5 fruit fly cellular contexts compared by ENCODE assay signal in genomic region chr3L:4474946-4475470, dm6.
TF ChIP-seq lines count a peak whose summit lies in the region.

No protein-coding gene starts in this region.

- TF ChIP-seq CTCF in whole organism, embryonic (GFP tag; optimal IDR thresholded peaks at IDR 0.05; lab: Kevin White, UChicago), result peak; percentile 69

TF ChIP-seq in whole organism, adult, 20 proteins besides CTCF, POLR2A, EP300 and RAD21:
- no peak for TF ChIP-seq cic (GFP tag; optimal IDR thresholded peaks at IDR 0.05; lab: Kevin White, UChicago)
- TF ChIP-seq bab1 (GFP tag; optimal IDR thresholded peaks at IDR 0.05; lab: Kevin White, UChicago), result peak; percentile 91
- TF ChIP-seq CG14711 (tag; optimal IDR thresholded peaks at IDR 0.05; lab: Kevin White, UChicago), result peak; percentile 23
- TF ChIP-seq CG12768 (GFP tag; optimal IDR thresholded peaks at IDR 0.05; lab: Kevin White, UChicago), result no peak
- TF ChIP-seq CG11617 (GFP tag; optimal IDR thresholded peaks at IDR 0.05; lab: Kevin White, UChicago), result no peak
- no peak for TF ChIP-seq kay (GFP tag; lab: Kevin White, UChicago; ENCODE audit: borderline replicate concordance)
- TF ChIP-seq Hr96 (GFP tag; optimal IDR thresholded peaks at IDR 0.05; lab: Kevin White, UChicago), result no peak
- TF ChIP-seq pad (GFP tag; optimal IDR thresholded peaks at IDR 0.05; lab: Kevin White, UChicago), result no peak
- no peak for TF ChIP-seq CG7101 (tag; optimal IDR thresholded peaks at IDR 0.05; lab: Kevin White, UChicago)
- TF ChIP-seq CG7045 (GFP tag; optimal IDR thresholded peaks at IDR 0.05; lab: Kevin White, UChicago), result peak; percentile 48
- no peak for TF ChIP-seq cnc (optimal IDR thresholded peaks at IDR 0.05; lab: Kevin White, UChicago)

TF ChIP-seq in whole organism, embryonic, 481 proteins besides CTCF, POLR2A, EP300 and RAD21 (continues in another document):
- TF ChIP-seq row (GFP tag; IDR thresholded peaks at IDR 0.05; lab: Robert Waterston, UW) (0 out of 3 replicates have a peak, but pooled peaks have one; percentile 6), Bteb2 (GFP tag; optimal IDR thresholded peaks at IDR 0.05; lab: Kevin White, UChicago) (peak; percentile 78), CG42726 (GFP tag; IDR thresholded peaks at IDR 0.05; lab: Robert Waterston, UW; ENCODE audit: partially characterized antibody) (no peak), Xbp1 (GFP tag; optimal IDR thresholded peaks at IDR 0.05; lab: Kevin White, UChicago) (peak; percentile 75), CG1792 (GFP tag; optimal IDR thresholded peaks at IDR 0.05; lab: Kevin White, UChicago) (no peak), Kr (GFP tag; optimal IDR thresholded peaks at IDR 0.05; lab: Kevin White, UChicago) (no peak), sug (tag; optimal IDR thresholded peaks at IDR 0.05; lab: Kevin White, UChicago) (peak; percentile 72), mld (GFP tag; IDR thresholded peaks at IDR 0.05; lab: Robert Waterston, UW; ENCODE audit: partially characterized antibody) (no peak), C15 (GFP tag; IDR thresholded peaks at IDR 0.05; lab: Robert Waterston, UW) (0 out of 3 replicates have a peak, but pooled peaks have one; percentile 60), gsb-n (tag; optimal IDR thresholded peaks at IDR 0.05; lab: Kevin White, UChicago) (peak; percentile 67), NK7.1 (GFP tag; optimal IDR thresholded peaks at IDR 0.05; lab: Kevin White, UChicago) (peak; percentile 74), CG1233 (GFP tag; optimal IDR thresholded peaks at IDR 0.05; lab: Kevin White, UChicago) (peak; percentile 93), Eip74EF (GFP tag; optimal IDR thresholded peaks at IDR 0.05; lab: Kevin White, UChicago) (peak in 1 of 2 experiments; percentile 82), Blimp-1 (GFP tag; optimal IDR thresholded peaks at IDR 0.05; lab: Kevin White, UChicago) (peak; percentile 73), CG12071 (GFP tag; optimal IDR thresholded peaks at IDR 0.05; lab: Kevin White, UChicago) (peak; percentile 97), cwo (GFP tag; optimal IDR thresholded peaks at IDR 0.05; lab: Kevin White, UChicago) (peak; percentile 70), seq (GFP tag; IDR thresholded peaks at IDR 0.05; lab: Robert Waterston, UW) (peak; percentile 75), ewg (GFP tag; optimal IDR thresholded peaks at IDR 0.05; lab: Kevin White, UChicago) (peak; percentile 55), CG4854 (GFP tag; optimal IDR thresholded peaks at IDR 0.05; lab: Kevin White, UChicago) (peak; percentile 82)

TF ChIP-seq in whole organism, prepupa, 60 proteins besides CTCF, POLR2A, EP300 and RAD21 (continues in another document):
- TF ChIP-seq Eip78C (GFP tag; lab: Kevin White, UChicago), result peak; percentile 90
- TF ChIP-seq CG4318 (GFP tag; optimal IDR thresholded peaks at IDR 0.05; lab: Kevin White, UChicago), result no peak
- TF ChIP-seq CG15336 (GFP tag; IDR thresholded peaks at IDR 0.05; lab: Robert Waterston, UW), result peak; percentile 48; the same call in 1 of the 2 replicates
- peak; percentile 33 for TF ChIP-seq CG8319 (GFP tag; optimal IDR thresholded peaks at IDR 0.05; lab: Kevin White, UChicago)
- TF ChIP-seq CG6854 (GFP tag; optimal IDR thresholded peaks at IDR 0.05; lab: Kevin White, UChicago), result no peak
- TF ChIP-seq CG16779 (tag; optimal IDR thresholded peaks at IDR 0.05; lab: Kevin White, UChicago), result peak; percentile 22
- TF ChIP-seq CG8632 (GFP tag; optimal IDR thresholded peaks at IDR 0.05; lab: Kevin White, UChicago), result peak; percentile 47
- TF ChIP-seq CG6276 (GFP tag; optimal IDR thresholded peaks at IDR 0.05; lab: Kevin White, UChicago), result peak; percentile 28
- no peak for TF ChIP-seq Ets21C (GFP tag; optimal IDR thresholded peaks at IDR 0.05; lab: Kevin White, UChicago)
- peak; percentile 61 for TF ChIP-seq Hr4 (GFP tag; optimal IDR thresholded peaks at IDR 0.05; lab: Kevin White, UChicago)
- no peak for TF ChIP-seq esn (GFP tag; optimal IDR thresholded peaks at IDR 0.05; lab: Kevin White, UChicago)
- TF ChIP-seq CG3032 (tag; optimal IDR thresholded peaks at IDR 0.05; lab: Kevin White, UChicago), result no peak
- no peak for TF ChIP-seq CG10631 (GFP tag; optimal IDR thresholded peaks at IDR 0.05; lab: Kevin White, UChicago)
- no peak for TF ChIP-seq Sox15 (GFP tag; optimal IDR thresholded peaks at IDR 0.05; lab: Kevin White, UChicago)
- TF ChIP-seq fd85E (GFP tag; optimal IDR thresholded peaks at IDR 0.05; lab: Kevin White, UChicago), result no peak
- TF ChIP-seq Sox102F (GFP tag; optimal IDR thresholded peaks at IDR 0.05; lab: Kevin White, UChicago), result peak; percentile 16
- TF ChIP-seq CG7368 (GFP tag; optimal IDR thresholded peaks at IDR 0.05; lab: Kevin White, UChicago), result peak; percentile 36
- peak; percentile 26 for TF ChIP-seq CG11762 (GFP tag; optimal IDR thresholded peaks at IDR 0.05; lab: Kevin White, UChicago; ENCODE audit: insufficient read depth)
- peak; percentile 71 for TF ChIP-seq net (GFP tag; optimal IDR thresholded peaks at IDR 0.05; lab: Kevin White, UChicago)
- TF ChIP-seq pdm3 (GFP tag; optimal IDR thresholded peaks at IDR 0.05; lab: Kevin White, UChicago), result peak; percentile 60
- TF ChIP-seq CG6808 (GFP tag; optimal IDR thresholded peaks at IDR 0.05; lab: Kevin White, UChicago), result peak; percentile 14

TF ChIP-seq in whole organism, pupa, 21 proteins besides CTCF, POLR2A, EP300 and RAD21:
- TF ChIP-seq CG13204 (GFP tag; optimal IDR thresholded peaks at IDR 0.05; lab: Kevin White, UChicago) (no peak), CG9948 (tag; optimal IDR thresholded peaks at IDR 0.05; lab: Kevin White, UChicago) (no peak), CG8301 (tag; optimal IDR thresholded peaks at IDR 0.05; lab: Kevin White, UChicago) (peak; percentile 24), Pif1A (GFP tag; optimal IDR thresholded peaks at IDR 0.05; lab: Kevin White, UChicago) (peak; percentile 66), CG4496 (GFP tag; IDR thresholded peaks at IDR 0.05; lab: Robert Waterston, UW) (peak; percentile 96), Pif1B (GFP tag; optimal IDR thresholded peaks at IDR 0.05; lab: Kevin White, UChicago) (peak; percentile 13), CG10348 (GFP tag; IDR thresholded peaks at IDR 0.05; lab: Robert Waterston, UW) (no peak), CG14655 (GFP tag; optimal IDR thresholded peaks at IDR 0.05; lab: Kevin White, UChicago) (peak; percentile 25), gl (tag; optimal IDR thresholded peaks at IDR 0.05; lab: Kevin White, UChicago) (no peak), EcR (GFP tag; optimal IDR thresholded peaks at IDR 0.05; lab: Kevin White, UChicago) (no peak), CG17806 (tag; optimal IDR thresholded peaks at IDR 0.05; lab: Kevin White, UChicago) (no peak), CG12605 (GFP tag; IDR thresholded peaks at IDR 0.05; lab: Robert Waterston, UW) (peak; percentile 20; the same call in 1 of the 2 replicates), fd96Ca (GFP tag; IDR thresholded peaks at IDR 0.05; lab: Robert Waterston, UW) (0 out of 3 replicates have a peak, but pooled peaks have one; percentile 35), rn (GFP tag; IDR thresholded peaks at IDR 0.05; lab: Robert Waterston, UW) (no peak), Snoo (tag; optimal IDR thresholded peaks at IDR 0.05; lab: Kevin White, UChicago) (no peak), CG32121 (GFP tag; IDR thresholded peaks at IDR 0.05; lab: Robert Waterston, UW) (no peak), Ets98B (GFP tag; IDR thresholded peaks at IDR 0.05; lab: Robert Waterston, UW) (peak; percentile 61), CG34367 (tag; optimal IDR thresholded peaks at IDR 0.05; lab: Kevin White, UChicago) (peak; percentile 43), CG15710 (tag; optimal IDR thresholded peaks at IDR 0.05; lab: Kevin White, UChicago) (no peak), D1 (tag; optimal IDR thresholded peaks at IDR 0.05; lab: Kevin White, UChicago) (no peak), CG8159 (tag; optimal IDR thresholded peaks at IDR 0.05; lab: Kevin White, UChicago) (peak; percentile 20)

TF ChIP-seq in whole organism, wandering third instar larva, 38 proteins besides CTCF, POLR2A, EP300 and RAD21:
- TF ChIP-seq jim (GFP tag; optimal IDR thresholded peaks at IDR 0.05; lab: Kevin White, UChicago) (no peak), ey (GFP tag; optimal IDR thresholded peaks at IDR 0.05; lab: Kevin White, UChicago) (no peak), dmrt93B (GFP tag; optimal IDR thresholded peaks at IDR 0.05; lab: Kevin White, UChicago) (peak; percentile 2), Myc (optimal IDR thresholded peaks at IDR 0.05; lab: Kevin White, UChicago) (no peak), Hnf4 (GFP tag; optimal IDR thresholded peaks at IDR 0.05; lab: Kevin White, UChicago) (no peak), rgr (GFP tag; optimal IDR thresholded peaks at IDR 0.05; lab: Kevin White, UChicago) (peak; percentile 40), sv (GFP tag; optimal IDR thresholded peaks at IDR 0.05; lab: Kevin White, UChicago) (peak; percentile 78), h (GFP tag; optimal IDR thresholded peaks at IDR 0.05; lab: Kevin White, UChicago) (peak; percentile 23)
TF ChIP-seq in whole organism, wandering third instar larva: peak in this region for 4.
